Worm (Caenorhabditis elegans) whole organism, late embryonic: ENCODE data around the gene C09B9.1.

Experiments
- F13H6.1 ChIP-seq: sonication (generic microtip); optimal IDR thresholded peaks from 2 replicates; lab custom pipeline; 2016; ENCODE audit warnings: missing genetic modification characterization, missing compliant biosample characterization
- elt-2 ChIP-seq: sonication (generic microtip); optimal IDR thresholded peaks from 2 replicates; lab custom pipeline; 2016; ENCODE audit warnings: missing genetic modification reagents, missing genetic modification characterization, missing compliant biosample characterization
- fkh-6 ChIP-seq: sonication (generic microtip); optimal IDR thresholded peaks from 2 replicates; lab custom pipeline; 2016; ENCODE audit warnings: missing genetic modification characterization, missing compliant biosample characterization
- nfya-1 ChIP-seq: sonication (generic microtip); optimal IDR thresholded peaks from 2 replicates; lab custom pipeline; 2017; ENCODE audit warnings: missing genetic modification characterization, mild to moderate bottlenecking, missing compliant biosample characterization, antibody characterized with exemption, moderate library complexity
- pha-4 ChIP-seq: fragments of 150-350 bp; optimal IDR thresholded peaks from 2 replicates; lab custom pipeline; 2018; ENCODE audit warnings: missing biosample characterization, missing genetic modification reagents, missing genetic modification characterization

ce11 chrIV:5063297-5063696, 25.7 kb downstream of the C09B9.1 start:
- no peak for TF ChIP-seq elt-2 (tag; lab: Kevin White, UChicago)
- no peak for TF ChIP-seq F13H6.1 (tag; lab: Kevin White, UChicago)
- no peak for TF ChIP-seq fkh-6 (tag; lab: Kevin White, UChicago)
- no peak for TF ChIP-seq nfya-1 (tag; lab: Kevin White, UChicago)
- TF ChIP-seq pha-4 (tag; lab: Kevin White, UChicago) = no peak
